Fruit fly (Drosophila melanogaster) whole organism, embryonic: Measurements from ENCODE around the gene Rpp20.

ENCODE experiments used
- B-H1 ChIP-seq: fragments of 200-800 bp; sonication (Bioruptor generic); IDR thresholded peaks from 3 replicates; pipeline ENCODE4 v1.3.6; 2022; ENCODE audit warnings: missing biosample characterization, missing genetic modification characterization
- CG10366 ChIP-seq: fragments of 200-800 bp; sonication (Bioruptor generic); IDR thresholded peaks from 2 replicates; pipeline ENCODE4 v1.3.6; 2022; ENCODE audit warnings: missing biosample characterization, missing genetic modification characterization
- CG10959 ChIP-seq: fragments of 200-800 bp; sonication (Bioruptor generic); IDR thresholded peaks from 2 replicates; pipeline ENCODE4 v1.3.6; 2022; ENCODE audit warnings: missing biosample characterization, missing genetic modification characterization
- CG11247 ChIP-seq: fragments of 200-800 bp; sonication (Bioruptor generic); IDR thresholded peaks from 2 replicates; pipeline ENCODE4 v1.3.6; 2022; ENCODE audit warnings: missing biosample characterization, missing genetic modification characterization
- CG11504 ChIP-seq: fragments of 200-800 bp; sonication (Bioruptor generic); optimal IDR thresholded peaks from 3 replicates; lab custom pipeline; 2019; ENCODE audit warnings: missing biosample characterization, mild to moderate bottlenecking, missing genetic modification characterization, moderate library complexity
- CG13123 ChIP-seq: fragments of 200-800 bp; sonication (Bioruptor generic); optimal IDR thresholded peaks from 2 replicates; lab custom pipeline; 2016; ENCODE audit warnings: missing biosample characterization, missing genetic modification characterization
- CG13296 ChIP-seq: fragments of 200-800 bp; sonication (Bioruptor generic); optimal IDR thresholded peaks from 3 replicates; lab custom pipeline; 2018; ENCODE audit warnings: missing biosample characterization, mild to moderate bottlenecking, missing genetic modification characterization
- CG15696 ChIP-seq: fragments of 200-800 bp; sonication (Bioruptor generic); optimal IDR thresholded peaks from 2 replicates; lab custom pipeline; 2019; ENCODE audit warnings: missing biosample characterization, mild to moderate bottlenecking, missing genetic modification characterization, moderate library complexity
- CG17328 ChIP-seq: fragments of 200-800 bp; sonication (Bioruptor generic); IDR thresholded peaks from 2 replicates; pipeline ENCODE4 v1.3.6; 2022; ENCODE audit warnings: missing biosample characterization, missing genetic modification characterization
- CG17385 ChIP-seq: fragments of 200-800 bp; sonication (Bioruptor generic); optimal IDR thresholded peaks from 3 replicates; lab custom pipeline; 2018; ENCODE audit warnings: missing biosample characterization, mild to moderate bottlenecking, missing genetic modification characterization
- CG2199 ChIP-seq: fragments of 200-800 bp; sonication (Bioruptor generic); IDR thresholded peaks from 3 replicates; pipeline ENCODE4 v1.3.6; 2022; ENCODE audit warnings: missing biosample characterization, missing genetic modification characterization
- CG2712 ChIP-seq: fragments of 200-800 bp; optimal IDR thresholded peaks from 3 replicates; lab custom pipeline; 2019; ENCODE audit warnings: missing biosample characterization, mild to moderate bottlenecking, missing genetic modification characterization, moderate library complexity
- CG31365 ChIP-seq: fragments of 200-800 bp; sonication (Bioruptor generic); optimal IDR thresholded peaks from 2 replicates; lab custom pipeline; 2018; ENCODE audit warnings: missing biosample characterization, mild to moderate bottlenecking, missing genetic modification characterization
- CG32532 ChIP-seq: fragments of 200-800 bp; sonication (Bioruptor generic); IDR thresholded peaks from 2 replicates; pipeline ENCODE4 v1.3.6; 2022; ENCODE audit warnings: missing biosample characterization, missing genetic modification characterization
- CG33557 ChIP-seq: fragments of 200-800 bp; sonication (Bioruptor generic); optimal IDR thresholded peaks from 2 replicates; lab custom pipeline; 2019; ENCODE audit warnings: missing biosample characterization, mild to moderate bottlenecking, missing genetic modification characterization, moderate library complexity
- CG3726 ChIP-seq: fragments of 200-800 bp; sonication (Bioruptor generic); IDR thresholded peaks from 3 replicates; pipeline ENCODE4, ENCODE4 v1.3.6; 2022; ENCODE audit warnings: missing biosample characterization, missing genetic modification characterization
- CG4404 ChIP-seq: fragments of 200-800 bp; sonication (Bioruptor generic); IDR thresholded peaks from 2 replicates; pipeline ENCODE4 v1.3.6; 2022; ENCODE audit warnings: missing biosample characterization, missing genetic modification characterization
- CG4424 ChIP-seq: fragments of 200-800 bp; sonication (Bioruptor generic); optimal IDR thresholded peaks from 3 replicates; lab custom pipeline; 2016; ENCODE audit warnings: missing biosample characterization, missing genetic modification characterization
- CG6175 ChIP-seq: fragments of 200-800 bp; sonication (Bioruptor generic); IDR thresholded peaks from 3 replicates; pipeline ENCODE4 v1.3.6; 2022; ENCODE audit warnings: missing biosample characterization, missing genetic modification characterization
- CG7928 ChIP-seq: fragments of 200-800 bp; sonication (Bioruptor generic); optimal IDR thresholded peaks from 2 replicates; lab custom pipeline; 2017; ENCODE audit warnings: missing biosample characterization, mild to moderate bottlenecking, missing genetic modification characterization
- CG8924 ChIP-seq: fragments of 200-800 bp; optimal IDR thresholded peaks from 3 replicates; lab custom pipeline; 2019; ENCODE audit warnings: missing biosample characterization, mild to moderate bottlenecking, missing genetic modification characterization, moderate library complexity
- CG9797 ChIP-seq: fragments of 200-800 bp; sonication (Bioruptor generic); optimal IDR thresholded peaks from 3 replicates; lab custom pipeline; 2018; ENCODE audit warnings: missing biosample characterization, mild to moderate bottlenecking, missing genetic modification characterization
- CG9817 ChIP-seq: fragments of 200-800 bp; sonication (Bioruptor generic); optimal IDR thresholded peaks from 2 replicates; lab custom pipeline; 2018; ENCODE audit warnings: missing biosample characterization, mild to moderate bottlenecking, missing genetic modification characterization, moderate library complexity
- Hr39 ChIP-seq: fragments of >200 bp; optimal IDR thresholded peaks from 2 replicates; lab custom pipeline; 2017
- Jarid2 ChIP-seq: fragments of 200-800 bp; sonication (Bioruptor generic); optimal IDR thresholded peaks from 3 replicates; lab custom pipeline; 2017; ENCODE audit warnings: mild to moderate bottlenecking, missing biosample characterization, missing genetic modification reagents, missing genetic modification characterization
- Max ChIP-seq: fragments of 200-800 bp; sonication (Bioruptor generic); optimal IDR thresholded peaks from 2 replicates; lab custom pipeline; 2016; ENCODE audit warnings: missing biosample characterization, mild to moderate bottlenecking, missing genetic modification characterization
- Med ChIP-seq: fragments of 200-800 bp; sonication (Bioruptor generic); peaks from one replicate; lab custom pipeline; 2016; ENCODE audit warnings: missing biosample characterization, missing genetic modification characterization, mild to moderate bottlenecking, inconsistent platforms, moderate library complexity
- Meics ChIP-seq: fragments of 200-800 bp; sonication (Bioruptor generic); optimal IDR thresholded peaks from 2 replicates; lab custom pipeline; 2017; ENCODE audit warnings: missing biosample characterization, mild to moderate bottlenecking, missing genetic modification characterization
- PHDP ChIP-seq: fragments of 200-800 bp; sonication (Bioruptor generic); optimal IDR thresholded peaks from 3 replicates; lab custom pipeline; 2018; ENCODE audit warnings: missing biosample characterization, mild to moderate bottlenecking, missing genetic modification characterization, moderate library complexity
- Sox100B ChIP-seq: fragments of 200-800 bp; sonication (Bioruptor generic); optimal IDR thresholded peaks from 3 replicates; lab custom pipeline; 2018; ENCODE audit warnings: missing biosample characterization, mild to moderate bottlenecking, missing genetic modification characterization
- Taf1 ChIP-seq: fragments of 200-800 bp; sonication (Bioruptor generic); IDR thresholded peaks from 2 replicates; pipeline ENCODE4 v1.3.6; 2022; ENCODE audit warnings: missing biosample characterization, missing genetic modification characterization
- al ChIP-seq: fragments of 200-800 bp; sonication (Bioruptor generic); IDR thresholded peaks from 2 replicates; pipeline ENCODE4 v1.3.6; 2022; ENCODE audit warnings: missing biosample characterization, missing genetic modification characterization
- aop ChIP-seq: fragments of 200-800 bp; sonication (Bioruptor generic); IDR thresholded peaks from 2 replicates; pipeline ENCODE4 v1.3.6; 2022; ENCODE audit warnings: missing biosample characterization, missing genetic modification characterization
- ash1 ChIP-seq: fragments of 200-800 bp; sonication (Bioruptor generic); optimal IDR thresholded peaks from 2 replicates; lab custom pipeline; 2018; ENCODE audit warnings: missing biosample characterization, mild to moderate bottlenecking, missing genetic modification characterization
- dati ChIP-seq: fragments of 200-800 bp; sonication (Bioruptor generic); IDR thresholded peaks from 2 replicates; pipeline ENCODE4 v1.3.6; 2022; ENCODE audit warnings: missing biosample characterization, missing genetic modification characterization
- disco-r ChIP-seq: fragments of 200-800 bp; sonication (Bioruptor generic); optimal IDR thresholded peaks from 2 replicates; lab custom pipeline; 2016; ENCODE audit warnings: missing biosample characterization, missing genetic modification characterization
- fd102C ChIP-seq: fragments of 200-800 bp; sonication (Bioruptor generic); optimal IDR thresholded peaks from 2 replicates; lab custom pipeline; 2018; ENCODE audit warnings: missing biosample characterization, mild to moderate bottlenecking, missing genetic modification characterization, moderate library complexity
- gem ChIP-seq: fragments of 200-800 bp; sonication (Bioruptor generic); optimal IDR thresholded peaks from 2 replicates; lab custom pipeline; 2019; ENCODE audit warnings: missing biosample characterization, mild to moderate bottlenecking, missing genetic modification characterization, moderate library complexity
- h ChIP-seq: fragments of >200 bp; optimal IDR thresholded peaks from 2 replicates; lab custom pipeline; 2017
- ham ChIP-seq: fragments of 200-800 bp; sonication (Bioruptor generic); IDR thresholded peaks from 2 replicates; pipeline ENCODE4 v1.3.6; 2022; ENCODE audit warnings: missing biosample characterization, missing genetic modification characterization
- lab ChIP-seq: fragments of 200-800 bp; sonication (Bioruptor generic); optimal IDR thresholded peaks from 3 replicates; lab custom pipeline; 2017; ENCODE audit warnings: missing biosample characterization, missing genetic modification characterization, mild to moderate bottlenecking, moderate library complexity, missing genetic modification reagents
- nerfin-2 ChIP-seq: fragments of 200-800 bp; sonication (Bioruptor generic); IDR thresholded peaks from 2 replicates; pipeline ENCODE4 v1.3.6; 2022; ENCODE audit warnings: missing biosample characterization, missing genetic modification characterization; ENCODE audit not compliant: partially characterized antibody
- odd ChIP-seq: fragments of 200-800 bp; sonication (Bioruptor generic); optimal IDR thresholded peaks from 2 replicates; lab custom pipeline; 2017; ENCODE audit warnings: missing biosample characterization, mild to moderate bottlenecking, missing genetic modification characterization
- pros ChIP-seq: fragments of 200-800 bp; sonication (Bioruptor generic); optimal IDR thresholded peaks from 3 replicates; lab custom pipeline; 2019; ENCODE audit warnings: missing biosample characterization, mild to moderate bottlenecking, missing genetic modification characterization, moderate library complexity
- psq ChIP-seq: fragments of 200-800 bp; sonication (Bioruptor generic); optimal IDR thresholded peaks from 2 replicates; lab custom pipeline; 2017; ENCODE audit warnings: missing biosample characterization, missing genetic modification characterization
- repo ChIP-seq: fragments of 200-800 bp; sonication (Bioruptor generic); optimal IDR thresholded peaks from 2 replicates; lab custom pipeline; 2016; ENCODE audit warnings: missing biosample characterization, missing genetic modification characterization
- rib ChIP-seq: fragments of 200-800 bp; sonication (Bioruptor generic); IDR thresholded peaks from 2 replicates; pipeline ENCODE4 v1.3.6; 2022; ENCODE audit warnings: missing biosample characterization, missing genetic modification characterization
- row ChIP-seq: fragments of 200-800 bp; sonication (Bioruptor generic); IDR thresholded peaks from 3 replicates; pipeline ENCODE4 v1.3.6; 2022; ENCODE audit warnings: missing biosample characterization, missing genetic modification characterization
- sug ChIP-seq: fragments of 200-800 bp; optimal IDR thresholded peaks from 2 replicates; lab custom pipeline; 2019; ENCODE audit warnings: missing biosample characterization, mild to moderate bottlenecking, missing genetic modification characterization, moderate library complexity
- twi ChIP-seq: fragments of 200-800 bp; optimal IDR thresholded peaks from 2 replicates; lab custom pipeline; 2019; ENCODE audit warnings: missing biosample characterization, mild to moderate bottlenecking, missing genetic modification characterization, moderate library complexity
- vfl ChIP-seq: fragments of 200-800 bp; sonication (Bioruptor generic); optimal IDR thresholded peaks from 2 replicates; lab custom pipeline; 2016; ENCODE audit warnings: missing biosample characterization, missing genetic modification characterization
- zf30C ChIP-seq: fragments of 200-800 bp; sonication (Bioruptor generic); optimal IDR thresholded peaks from 3 replicates; lab custom pipeline; 2018; ENCODE audit warnings: missing biosample characterization, mild to moderate bottlenecking, missing genetic modification characterization

The Rpp20 gene

DNA sequence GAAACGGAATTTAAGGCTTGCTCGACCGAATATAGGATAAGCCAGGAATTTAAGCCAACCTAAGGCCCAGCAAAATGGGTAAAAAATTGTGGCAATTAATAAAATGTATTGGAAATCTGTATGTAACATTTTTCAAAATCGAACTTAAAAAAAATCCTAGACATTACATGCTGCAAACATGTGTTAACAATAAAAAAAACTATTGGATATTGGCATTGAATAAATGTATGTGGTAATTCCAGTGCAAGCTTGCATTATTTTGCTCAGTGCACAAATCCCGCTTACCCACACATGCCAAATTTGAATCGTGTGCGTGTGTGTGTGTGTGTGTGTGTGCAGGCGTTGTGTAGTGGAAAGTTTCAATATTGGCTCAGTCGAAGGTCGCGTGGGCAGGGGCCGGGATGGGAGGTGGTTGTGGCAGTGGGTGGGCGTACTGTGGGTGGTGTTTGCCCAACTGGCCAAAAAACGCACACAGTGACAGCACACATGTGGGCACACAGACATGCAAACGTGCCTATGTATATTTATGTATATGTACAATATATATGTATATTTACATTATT is 19.3 kb downstream of the Rpp20 start (continued):
- peak; percentile 13 for TF ChIP-seq CG17385
- TF ChIP-seq Hr39 (lab: Kevin White, UChicago): no peak
- TF ChIP-seq repo (GFP tag; lab: Kevin White, UChicago): no peak
- TF ChIP-seq CG17328 (GFP tag; lab: Robert Waterston, UW): peak; percentile 18; the same call in 1 of the 2 replicates
- TF ChIP-seq rib (GFP tag; lab: Robert Waterston, UW): no peak
- 0 out of 2 replicates have a peak, but pooled peaks have one; percentile 18 for TF ChIP-seq CG32532
- TF ChIP-seq vfl (GFP tag; lab: Kevin White, UChicago): no peak
- TF ChIP-seq sug (tag; lab: Kevin White, UChicago): no peak
- TF ChIP-seq lab (GFP tag; lab: Kevin White, UChicago): peak; percentile 25
- TF ChIP-seq B-H1 (GFP tag; lab: Robert Waterston, UW): no peak
- no peak for TF ChIP-seq aop (GFP tag; lab: Robert Waterston, UW)
- no peak for TF ChIP-seq CG11247 (GFP tag; lab: Robert Waterston, UW)
- TF ChIP-seq fd102C: no peak
- TF ChIP-seq Sox100B: no peak
- no peak for TF ChIP-seq disco-r (GFP tag; lab: Kevin White, UChicago)
- TF ChIP-seq CG13123 (GFP tag; lab: Kevin White, UChicago): no peak
- TF ChIP-seq CG9797 (GFP tag; lab: Kevin White, UChicago): no peak
- TF ChIP-seq ham: no peak
- peak; percentile 6 for TF ChIP-seq CG2712 (tag; lab: Kevin White, UChicago)
- TF ChIP-seq al (GFP tag; lab: Robert Waterston, UW): no peak
- TF ChIP-seq odd (GFP tag; lab: Kevin White, UChicago): no peak
- TF ChIP-seq ash1: no peak
- TF ChIP-seq dati (GFP tag; lab: Robert Waterston, UW): no peak
- TF ChIP-seq PHDP (tag; lab: Kevin White, UChicago): no peak
- TF ChIP-seq psq (GFP tag; lab: Kevin White, UChicago): no peak
- TF ChIP-seq CG11504 (tag; lab: Kevin White, UChicago): no peak
- no peak for TF ChIP-seq Jarid2 (GFP tag; lab: Kevin White, UChicago)
- TF ChIP-seq nerfin-2 (GFP tag; lab: Robert Waterston, UW): no peak
- TF ChIP-seq Med: peak; percentile 84
- no peak for TF ChIP-seq CG10366
- no peak for TF ChIP-seq h (lab: Kevin White, UChicago)
- peak; percentile 30 for TF ChIP-seq Meics (GFP tag; lab: Kevin White, UChicago)
- TF ChIP-seq CG4424: peak; percentile 22
- no peak for TF ChIP-seq Max
- no peak for TF ChIP-seq CG31365

DNA sequence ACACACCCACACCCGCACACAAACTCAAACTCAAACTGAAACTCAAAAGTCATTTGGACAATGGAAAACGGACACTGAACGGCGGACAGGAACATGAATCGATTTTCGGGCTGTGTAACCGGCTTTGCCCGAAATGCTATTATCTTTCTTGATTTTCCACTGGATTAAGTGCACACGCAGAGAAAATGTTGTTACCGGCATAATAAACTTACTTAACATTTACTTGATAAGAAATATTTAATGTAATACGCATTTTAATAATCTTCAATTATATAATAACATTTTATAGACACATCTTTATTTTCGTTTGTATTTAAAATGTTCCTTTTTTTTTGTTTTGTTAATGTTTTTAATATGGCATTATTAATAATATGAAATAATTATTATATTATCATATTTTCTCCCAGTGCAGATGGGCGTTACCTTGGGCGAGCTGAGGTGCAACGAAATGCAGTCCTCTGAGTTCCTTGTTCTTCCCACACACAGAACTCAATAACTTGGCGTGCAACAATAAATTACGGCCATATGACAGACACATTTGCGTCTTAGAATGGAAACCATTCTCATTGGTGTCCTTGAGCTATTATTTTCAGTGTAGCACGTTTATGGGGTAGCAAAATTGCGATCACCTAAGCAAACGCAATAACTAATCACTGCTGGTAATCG is 20.7 kb downstream of the Rpp20 start, which contains the start of gene CG12702:
Gene CG12702, minus strand, starts transcription at position 51 of the 666 bp plus-strand sequence.
- TF ChIP-seq CG4404 (GFP tag; lab: Robert Waterston, UW) (0 out of 2 replicates have a peak, but pooled peaks have one; percentile 32), CG8924 (peak; percentile 18), CG6175 (no peak), CG33557 (peak; percentile 13), gem (tag; lab: Kevin White, UChicago) (peak; percentile 49), pros (GFP tag; lab: Kevin White, UChicago) (peak; percentile 66), CG2712 (tag; lab: Kevin White, UChicago) (peak; percentile 34), zf30C (GFP tag; lab: Kevin White, UChicago) (peak; percentile 92), row (GFP tag; lab: Robert Waterston, UW) (0 out of 3 replicates have a peak, but pooled peaks have one; percentile 8), CG3726 (no peak), CG2199 (GFP tag; lab: Robert Waterston, UW) (0 out of 3 replicates have a peak, but pooled peaks have one; percentile 50), Taf1 (GFP tag; lab: Robert Waterston, UW) (no peak), CG15696 (peak; percentile 29), CG13296 (no peak), Med (no peak), CG9817 (tag; lab: Kevin White, UChicago) (no peak), twi (tag; lab: Kevin White, UChicago) (peak; percentile 75), CG7928 (GFP tag; lab: Kevin White, UChicago) (no peak), CG10959 (GFP tag; lab: Robert Waterston, UW) (no peak)
